Worm (Caenorhabditis elegans) whole organism, mixed stage, embryonic: Measurements from ENCODE around the gene T21B10.3.
A peak's percentile ranks its signal among the peaks of the same experiment; 100 is the strongest.

Experiments used
- bed-3 ChIP-seq: fragments of 200-800 bp; sonication (Bioruptor generic); optimal IDR thresholded peaks from 3 replicates; lab custom pipeline; 2018; ENCODE audit warnings: mild to moderate bottlenecking, missing genetic modification characterization, moderate library complexity, missing compliant biosample characterization
- ceh-39 ChIP-seq: fragments of 150-350 bp; optimal IDR thresholded peaks from 2 replicates; lab custom pipeline; 2014; ENCODE audit warnings: missing biosample characterization, missing genetic modification characterization
- ceh-43 ChIP-seq: fragments of 200-800 bp; sonication (Bioruptor generic); optimal IDR thresholded peaks from 2 replicates; lab custom pipeline; 2018; ENCODE audit warnings: mild to moderate bottlenecking, missing genetic modification characterization, moderate library complexity, missing compliant biosample characterization
- ceh-83 ChIP-seq: fragments of 200-800 bp; sonication (Bioruptor generic); optimal IDR thresholded peaks from 2 replicates; lab custom pipeline; 2018; ENCODE audit warnings: mild to moderate bottlenecking, missing genetic modification characterization, missing compliant biosample characterization
- ces-1 ChIP-seq: fragments of 150-350 bp; optimal IDR thresholded peaks from 2 replicates; lab custom pipeline; 2014; ENCODE audit warnings: missing biosample characterization, missing genetic modification reagents, missing genetic modification characterization
- drap-1 ChIP-seq: fragments of 200-800 bp; sonication (Bioruptor generic); optimal IDR thresholded peaks from 3 replicates; lab custom pipeline; 2018; ENCODE audit warnings: mild to moderate bottlenecking, missing genetic modification characterization, missing compliant biosample characterization
- elt-1 ChIP-seq: sonication (generic microtip); optimal IDR thresholded peaks from 2 replicates; lab custom pipeline; 2017; ENCODE audit warnings: missing genetic modification characterization, mild to moderate bottlenecking, missing compliant biosample characterization, antibody characterized with exemption, moderate library complexity, borderline replicate concordance; ENCODE audit not compliant: insufficient read depth
- flh-1 ChIP-seq: fragments of 200-800 bp; sonication (Bioruptor generic); optimal IDR thresholded peaks from 2 replicates; lab custom pipeline; 2018; ENCODE audit warnings: mild to moderate bottlenecking, missing genetic modification characterization, moderate library complexity, missing compliant biosample characterization
- hlh-1 ChIP-seq: fragments of 150-350 bp; optimal IDR thresholded peaks from 2 replicates; lab custom pipeline; 2014; ENCODE audit warnings: missing biosample characterization, missing genetic modification reagents, missing genetic modification characterization
- lin-13 ChIP-seq: fragments of 150-350 bp; optimal IDR thresholded peaks from 2 replicates; lab custom pipeline; 2014; ENCODE audit warnings: missing biosample characterization, missing genetic modification characterization
- lin-32 ChIP-seq: fragments of 200-800 bp; sonication (Bioruptor generic); optimal IDR thresholded peaks from 2 replicates; lab custom pipeline; 2018; ENCODE audit warnings: mild to moderate bottlenecking, missing genetic modification characterization, missing compliant biosample characterization
- lsy-2 ChIP-seq: fragments of 150-350 bp; optimal IDR thresholded peaks from 2 replicates; lab custom pipeline; 2014; ENCODE audit warnings: missing biosample characterization, missing genetic modification characterization
- mab-5 ChIP-seq: fragments of 150-350 bp; optimal IDR thresholded peaks from 2 replicates; lab custom pipeline; 2014; ENCODE audit warnings: missing biosample characterization, missing genetic modification characterization
- mep-1 ChIP-seq: fragments of 150-350 bp; optimal IDR thresholded peaks from 2 replicates; lab custom pipeline; 2017; ENCODE audit warnings: missing biosample characterization, missing genetic modification reagents, missing genetic modification characterization, inconsistent platforms
- nhr-12 ChIP-seq: fragments of 150-350 bp; optimal IDR thresholded peaks from 2 replicates; lab custom pipeline; 2014; ENCODE audit warnings: missing biosample characterization, missing genetic modification characterization
- nhr-2 ChIP-seq: fragments of 150-350 bp; optimal IDR thresholded peaks from 2 replicates; lab custom pipeline; 2014; ENCODE audit warnings: missing biosample characterization, missing genetic modification characterization
- nhr-237 ChIP-seq: fragments of 150-350 bp; optimal IDR thresholded peaks from 2 replicates; lab custom pipeline; 2014; ENCODE audit warnings: missing biosample characterization, missing genetic modification characterization
- nhr-28 ChIP-seq: fragments of 150-350 bp; optimal IDR thresholded peaks from 2 replicates; lab custom pipeline; 2014; ENCODE audit warnings: missing biosample characterization, missing genetic modification characterization
- sem-2 ChIP-seq: fragments of 200-800 bp; sonication (Bioruptor generic); optimal IDR thresholded peaks from 2 replicates; lab custom pipeline; 2018; ENCODE audit warnings: mild to moderate bottlenecking, missing genetic modification characterization, missing compliant biosample characterization
- snpc-4 ChIP-seq: fragments of 150-350 bp; optimal IDR thresholded peaks from 2 replicates; lab custom pipeline; 2014; ENCODE audit warnings: missing biosample characterization, missing genetic modification characterization
- tbx-8 ChIP-seq: fragments of 200-800 bp; sonication (Bioruptor generic); optimal IDR thresholded peaks from 2 replicates; lab custom pipeline; 2018; ENCODE audit warnings: mild to moderate bottlenecking, missing genetic modification characterization, moderate library complexity, missing compliant biosample characterization
- unc-120 ChIP-seq: sonication (generic microtip); optimal IDR thresholded peaks from 2 replicates; lab custom pipeline; 2017; ENCODE audit warnings: missing genetic modification characterization, missing compliant biosample characterization; ENCODE audit not compliant: poor library complexity, severe bottlenecking
- unc-62 ChIP-seq: fragments of 150-350 bp; optimal IDR thresholded peaks from 2 replicates; lab custom pipeline; 2014; ENCODE audit warnings: missing biosample characterization, missing genetic modification reagents, missing genetic modification characterization
- zip-8 ChIP-seq: fragments of 150-350 bp; optimal IDR thresholded peaks from 2 replicates; lab custom pipeline; 2014; ENCODE audit warnings: missing biosample characterization, missing genetic modification characterization
- ztf-11 ChIP-seq: fragments of 150-350 bp; optimal IDR thresholded peaks from 2 replicates; lab custom pipeline; 2014; ENCODE audit warnings: missing biosample characterization, missing genetic modification characterization

The T21B10.3 gene

DNA sequence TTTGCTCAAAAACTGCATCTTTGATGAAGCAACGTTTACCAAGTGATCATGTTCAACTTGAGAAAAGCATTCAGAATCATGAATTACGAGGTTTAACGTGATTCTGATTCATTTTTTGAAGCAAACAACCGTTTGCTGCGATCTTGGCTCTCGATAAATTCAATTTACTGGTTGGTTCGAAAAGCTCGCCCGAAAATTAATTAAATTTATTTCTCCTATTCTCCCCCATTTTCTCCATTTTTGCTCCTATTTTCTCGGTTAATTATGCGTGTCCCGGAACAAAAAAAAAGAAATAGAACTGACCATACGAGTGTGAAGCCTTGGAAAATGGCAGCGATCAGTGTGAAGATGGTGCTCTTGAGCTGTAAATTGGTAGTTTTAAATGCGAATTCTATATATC, 22.7 kb downstream of the T21B10.3 start:
- TF ChIP-seq sem-2 (GFP tag; lab: Kevin White, UChicago) (no peak), ces-1 (GFP tag; lab: Kevin White, UChicago) (peak; percentile 94)

DNA sequence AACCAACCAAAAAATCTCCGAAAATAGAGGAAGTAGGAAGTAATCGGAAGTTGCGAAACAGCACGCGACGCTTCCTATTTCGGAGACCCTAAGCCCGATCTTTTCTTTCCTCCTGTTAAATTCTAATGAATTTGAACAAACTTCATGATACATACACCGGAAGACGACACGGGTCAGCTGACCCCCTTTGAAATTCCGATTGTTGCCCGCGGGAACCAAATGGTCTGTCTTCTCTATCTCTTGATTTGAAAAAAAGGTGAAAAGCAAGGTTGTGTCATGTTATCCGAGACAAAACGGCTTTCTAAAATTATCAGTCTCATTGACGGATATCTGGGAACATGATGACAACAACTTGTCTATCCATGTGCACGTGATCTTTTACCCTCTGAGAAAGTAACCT, 24.9 kb downstream of the T21B10.3 start:
- TF ChIP-seq nhr-2 (tag; lab: Kevin White, UChicago) (no peak), sem-2 (GFP tag; lab: Kevin White, UChicago) (no peak), nhr-28 (tag; lab: Kevin White, UChicago) (no peak), hlh-1 (tag; lab: Kevin White, UChicago) (peak; percentile 51), unc-120 (tag; lab: Kevin White, UChicago) (peak; percentile 32), tbx-8 (no peak), unc-62 (GFP tag; lab: Kevin White, UChicago) (peak; percentile 21), flh-1 (GFP tag; lab: Kevin White, UChicago) (no peak), snpc-4 (no peak), lsy-2 (no peak)
- TF ChIP-seq, all 35 proteins: peak for 3

DNA sequence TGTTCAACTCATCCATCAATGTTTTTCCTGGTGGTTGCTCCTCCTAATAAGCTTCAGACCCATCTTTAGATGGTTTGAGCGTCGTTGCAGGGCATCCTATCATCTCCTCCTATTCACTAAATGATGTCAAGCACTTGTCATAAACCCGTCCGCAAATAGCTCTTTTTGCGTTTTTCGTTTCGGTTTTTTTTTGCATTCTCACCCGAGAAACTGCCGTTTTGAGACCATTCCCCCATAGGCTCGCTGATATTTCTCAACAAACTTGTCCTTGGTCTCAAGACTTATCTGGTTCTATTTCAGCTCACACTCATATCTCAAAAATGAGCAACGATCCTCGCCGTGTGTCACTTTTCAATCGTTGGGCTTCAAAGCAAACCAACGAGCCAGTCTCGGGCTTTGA, 26.2 kb downstream of the T21B10.3 start, which contains the start of gene cal-2:
Gene cal-2, plus strand, starts transcription at position 301 of the 400 bp plus-strand sequence.
- TF ChIP-seq mep-1 (tag; lab: Kevin White, UChicago), result no peak

DNA sequence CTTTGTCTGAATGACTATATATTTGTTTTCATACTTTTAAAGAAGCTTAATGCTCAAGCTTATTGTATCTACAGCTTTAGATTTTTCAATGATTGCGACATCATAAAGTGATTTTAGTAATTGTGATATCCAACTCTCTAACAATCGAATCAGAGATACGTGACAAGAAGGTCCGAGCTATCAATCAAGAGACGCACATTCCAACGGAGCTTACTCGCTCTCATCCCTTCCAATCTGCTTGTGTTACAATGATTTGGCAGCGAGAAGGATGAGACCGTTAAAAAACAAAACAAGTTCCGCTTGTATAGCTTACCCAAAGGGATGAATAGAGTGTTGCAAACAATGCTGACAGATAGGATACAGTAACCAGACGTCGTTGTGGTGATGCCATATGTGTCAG, 27.3 kb downstream of the T21B10.3 start:
- no peak for TF ChIP-seq nhr-28 (tag; lab: Kevin White, UChicago)
- TF ChIP-seq ceh-43, result no peak
- no peak for TF ChIP-seq lin-13 (tag; lab: Kevin White, UChicago)
- peak; percentile 87 for TF ChIP-seq unc-62 (GFP tag; lab: Kevin White, UChicago)
- TF ChIP-seq, all 35 proteins: peak for 1

DNA sequence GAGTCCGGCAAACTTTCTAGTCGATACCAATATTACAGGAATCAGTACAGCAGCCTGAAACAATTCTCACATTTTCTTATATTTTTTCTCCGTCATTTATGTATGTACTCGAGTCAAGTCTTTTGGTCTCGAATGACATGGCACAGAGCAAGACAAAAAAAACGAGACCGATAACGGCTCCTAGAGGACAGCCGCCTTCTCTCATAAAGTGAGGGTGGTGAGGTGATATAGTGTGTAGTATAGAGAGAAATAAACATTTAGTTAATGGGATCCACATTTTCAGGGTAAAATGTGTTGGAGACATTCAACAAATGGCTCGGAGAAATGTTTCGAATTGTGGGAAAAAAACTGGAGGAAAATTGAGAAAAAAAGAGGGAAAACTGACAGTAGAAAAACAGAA, 28.0 kb downstream of the T21B10.3 start:
- no peak for TF ChIP-seq ceh-83 (GFP tag; lab: Kevin White, UChicago)
- no peak for TF ChIP-seq bed-3 (GFP tag; lab: Kevin White, UChicago)
- no peak for TF ChIP-seq zip-8 (tag; lab: Kevin White, UChicago)
- peak; percentile 29 for TF ChIP-seq unc-120 (tag; lab: Kevin White, UChicago)
- peak; percentile 53 for TF ChIP-seq hlh-1 (tag; lab: Kevin White, UChicago)

DNA sequence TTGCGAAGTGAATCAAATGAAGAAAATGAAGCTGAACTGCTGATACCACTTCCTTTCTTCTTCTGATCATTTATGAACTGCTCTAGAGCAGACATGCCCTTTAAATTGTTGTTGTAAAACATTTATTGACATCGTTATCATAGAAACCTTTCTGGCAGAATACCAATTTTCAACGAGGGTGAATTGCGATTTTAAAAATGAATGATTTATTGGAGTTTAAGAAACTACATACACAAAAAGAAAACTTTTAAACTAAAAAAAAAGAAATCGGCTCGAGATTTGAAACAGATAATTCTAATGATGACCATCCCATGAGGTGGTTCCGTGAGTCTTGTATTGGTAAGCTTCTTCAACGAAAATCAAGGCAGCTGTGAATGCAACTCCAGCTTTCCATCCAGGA, 29.9 kb downstream of the T21B10.3 start, which contains the start of gene sftd-3:
Gene sftd-3, minus strand, starts transcription at position 101 of the 400 bp plus-strand sequence.
- no peak for TF ChIP-seq unc-62 (GFP tag; lab: Kevin White, UChicago)
- no peak for TF ChIP-seq lin-32
- no peak for TF ChIP-seq mep-1 (tag; lab: Kevin White, UChicago)
- no peak for TF ChIP-seq nhr-12
- no peak for TF ChIP-seq elt-1 (tag; lab: Kevin White, UChicago)
- TF ChIP-seq mab-5 (tag; lab: Kevin White, UChicago), result no peak

DNA sequence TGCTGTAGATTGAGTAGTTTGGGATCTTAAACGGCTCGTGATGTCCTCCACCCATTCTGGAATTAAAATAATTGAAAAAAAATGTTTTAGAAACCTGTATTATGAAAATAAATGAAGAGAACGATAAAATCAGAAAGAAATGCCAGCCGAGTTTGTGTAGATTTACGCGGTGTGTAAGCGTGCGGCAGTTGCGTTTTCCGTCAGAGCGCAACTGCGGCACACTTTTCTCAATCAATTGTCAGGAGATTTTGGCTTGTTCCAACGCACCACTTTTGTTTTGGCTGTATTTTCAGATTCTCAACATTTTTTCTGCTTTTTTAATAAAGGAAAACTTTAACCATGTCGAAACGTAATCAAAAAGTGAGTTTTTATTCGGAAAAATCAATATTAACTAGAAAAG, 30.7 kb downstream of the T21B10.3 start, which contains the start of the genes ndub-3 and C18E9.2:
Gene ndub-3, minus strand, starts transcription at position 56 of the 400 bp plus-strand sequence.
Gene C18E9.2, plus strand, starts transcription at position 172 of the 400 bp plus-strand sequence.
- TF ChIP-seq ces-1 (GFP tag; lab: Kevin White, UChicago) (peak; percentile 5), zip-8 (tag; lab: Kevin White, UChicago) (no peak), drap-1 (GFP tag; lab: Kevin White, UChicago) (no peak), nhr-237 (peak; percentile 11), flh-1 (GFP tag; lab: Kevin White, UChicago) (no peak), mep-1 (tag; lab: Kevin White, UChicago) (peak; percentile 72), ztf-11 (no peak), tbx-8 (no peak), ceh-39 (tag; lab: Kevin White, UChicago) (no peak), nhr-12 (no peak), hlh-1 (tag; lab: Kevin White, UChicago) (peak; percentile 54), lin-13 (tag; lab: Kevin White, UChicago) (no peak), unc-62 (GFP tag; lab: Kevin White, UChicago) (no peak), nhr-2 (tag; lab: Kevin White, UChicago) (no peak)
- TF ChIP-seq, all 35 proteins: peak for 4
